Worm (Caenorhabditis elegans): ENCODE data around the gene F38A5.8.

DNA sequence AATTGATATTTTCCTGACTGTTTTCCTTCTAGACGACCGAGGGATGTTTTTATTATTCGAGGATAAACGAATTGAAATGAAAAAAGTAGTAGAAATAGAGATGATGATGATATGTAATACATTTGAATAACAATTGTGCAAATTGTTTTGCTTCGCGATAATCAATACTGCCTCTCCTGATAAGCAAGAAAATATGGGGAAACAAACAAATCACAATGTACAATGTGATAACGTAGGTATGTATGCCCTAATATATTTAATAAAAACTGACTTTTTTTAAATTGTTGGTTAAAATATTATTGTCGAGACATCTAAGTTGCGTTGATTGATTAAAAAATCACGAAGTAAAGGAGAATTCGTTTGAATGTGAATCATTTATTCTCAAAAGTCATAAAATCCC is 28.3 kb downstream of the F38A5.8 start, which contains the start of gene cest-5.2:
- TF ChIP-seq him-1 (tag; optimal IDR thresholded peaks at IDR 0.05) (no peak), dao-5 (tag; optimal IDR thresholded peaks at IDR 0.05) (no peak), W03F9.2 (tag; optimal IDR thresholded peaks at IDR 0.05) (no peak)

Data from whole organism, L4/young adult.